Fruit fly (Drosophila melanogaster) whole organism, embryonic: ENCODE results near the gene ATPsyngamma.

Experiments used
- Adf1 ChIP-seq: fragments of 200-800 bp; sonication (Bioruptor generic); IDR thresholded peaks from 2 replicates; pipeline ENCODE4 v1.3.6; 2022; ENCODE audit warnings: missing biosample characterization, missing genetic modification characterization
- BtbVII ChIP-seq: fragments of 200-800 bp; sonication (Bioruptor generic); optimal IDR thresholded peaks from 3 replicates; lab custom pipeline; 2017; ENCODE audit warnings: missing biosample characterization, mild to moderate bottlenecking, missing genetic modification characterization
- Bteb2 ChIP-seq: fragments of 200-800 bp; sonication (Bioruptor generic); optimal IDR thresholded peaks from 2 replicates; lab custom pipeline; 2016; ENCODE audit warnings: missing biosample characterization, missing genetic modification characterization
- CG10147 ChIP-seq: fragments of 200-800 bp; sonication (Bioruptor generic); optimal IDR thresholded peaks from 2 replicates; lab custom pipeline; 2019; ENCODE audit warnings: missing biosample characterization, mild to moderate bottlenecking, missing genetic modification characterization, moderate library complexity
- CG1024 ChIP-seq: fragments of 200-800 bp; sonication (Bioruptor generic); IDR thresholded peaks from 2 replicates; pipeline ENCODE4 v1.3.6; 2022; ENCODE audit warnings: missing biosample characterization, missing genetic modification characterization
- CG10366 ChIP-seq: fragments of 200-800 bp; sonication (Bioruptor generic); IDR thresholded peaks from 2 replicates; pipeline ENCODE4 v1.3.6; 2022; ENCODE audit warnings: missing biosample characterization, missing genetic modification characterization
- CG10959 ChIP-seq: fragments of 200-800 bp; sonication (Bioruptor generic); IDR thresholded peaks from 2 replicates; pipeline ENCODE4 v1.3.6; 2022; ENCODE audit warnings: missing biosample characterization, missing genetic modification characterization
- CG11085 ChIP-seq: fragments of 200-800 bp; sonication (Bioruptor generic); IDR thresholded peaks from 2 replicates; pipeline ENCODE4 v1.3.6; 2022; ENCODE audit warnings: missing biosample characterization, missing genetic modification characterization
- CG11247 ChIP-seq: fragments of 200-800 bp; sonication (Bioruptor generic); IDR thresholded peaks from 2 replicates; pipeline ENCODE4 v1.3.6; 2022; ENCODE audit warnings: missing biosample characterization, missing genetic modification characterization
- CG13296 ChIP-seq: fragments of 200-800 bp; sonication (Bioruptor generic); optimal IDR thresholded peaks from 3 replicates; lab custom pipeline; 2018; ENCODE audit warnings: missing biosample characterization, mild to moderate bottlenecking, missing genetic modification characterization
- CG14014 ChIP-seq: fragments of 200-800 bp; sonication (Bioruptor generic); IDR thresholded peaks from 2 replicates; pipeline ENCODE4 v1.3.6; 2022; ENCODE audit warnings: missing biosample characterization, missing genetic modification characterization
- CG17361 ChIP-seq: fragments of 200-800 bp; sonication (Bioruptor generic); IDR thresholded peaks from 3 replicates; pipeline ENCODE4 v1.3.6; 2022; ENCODE audit warnings: missing biosample characterization, missing genetic modification characterization
- CG18262 ChIP-seq: fragments of 200-800 bp; optimal IDR thresholded peaks from 3 replicates; lab custom pipeline; 2019; ENCODE audit warnings: missing biosample characterization, mild to moderate bottlenecking, missing genetic modification characterization, moderate library complexity
- CG30403 ChIP-seq: fragments of 200-800 bp; sonication (Bioruptor generic); optimal IDR thresholded peaks from 3 replicates; lab custom pipeline; 2016; ENCODE audit warnings: missing biosample characterization, missing genetic modification characterization
- CG34376 ChIP-seq: fragments of 200-800 bp; sonication (Bioruptor generic); optimal IDR thresholded peaks from 2 replicates; lab custom pipeline; 2018; ENCODE audit warnings: missing biosample characterization, mild to moderate bottlenecking, missing genetic modification characterization
- CG6254 ChIP-seq: fragments of 200-800 bp; sonication (Bioruptor generic); optimal IDR thresholded peaks from 3 replicates; lab custom pipeline; 2017; ENCODE audit warnings: mild to moderate bottlenecking, missing biosample characterization, missing genetic modification reagents, missing genetic modification characterization
- CG6683 ChIP-seq: fragments of 200-800 bp; sonication (Bioruptor generic); optimal IDR thresholded peaks from 2 replicates; lab custom pipeline; 2017; ENCODE audit warnings: missing biosample characterization, mild to moderate bottlenecking, missing genetic modification characterization, missing genetic modification reagents
- CG6791 ChIP-seq: fragments of 200-800 bp; sonication (Bioruptor generic); IDR thresholded peaks from 3 replicates; pipeline ENCODE4 v1.3.6; 2022; ENCODE audit warnings: missing biosample characterization, missing genetic modification characterization; ENCODE audit not compliant: partially characterized antibody
- CG7372 ChIP-seq: fragments of 200-800 bp; sonication (Bioruptor generic); IDR thresholded peaks from 2 replicates; pipeline ENCODE4 v1.3.6; 2022; ENCODE audit warnings: missing biosample characterization, missing genetic modification characterization
- CG8290 ChIP-seq, 3 experiments: fragments of 200-800 bp; sonication (Bioruptor generic); optimal IDR thresholded peaks; 2 replicates each; lab custom pipeline; 2016 to 2019; ENCODE audit warnings: missing biosample characterization in 3 of 3, missing genetic modification characterization in 3 of 3, mild to moderate bottlenecking in 2 of 3, moderate library complexity in 1 of 3
- CG8359 ChIP-seq: fragments of 200-800 bp; sonication (Bioruptor generic); optimal IDR thresholded peaks from 2 replicates; lab custom pipeline; 2017; ENCODE audit warnings: missing biosample characterization, mild to moderate bottlenecking, missing genetic modification characterization, borderline replicate concordance
- CG8388 ChIP-seq: fragments of 200-800 bp; sonication (Bioruptor generic); optimal IDR thresholded peaks from 2 replicates; lab custom pipeline; 2019; ENCODE audit warnings: missing biosample characterization, mild to moderate bottlenecking, missing genetic modification characterization, moderate library complexity
- Drgx ChIP-seq: fragments of 200-800 bp; sonication (Bioruptor generic); IDR thresholded peaks from 2 replicates; pipeline ENCODE4 v1.3.6; 2022; ENCODE audit warnings: missing biosample characterization, missing genetic modification characterization
- E2f1 ChIP-seq: fragments of 200-800 bp; sonication (Bioruptor generic); IDR thresholded peaks from 2 replicates; pipeline ENCODE4 v1.3.6; 2022; ENCODE audit warnings: missing biosample characterization, missing genetic modification characterization
- Hand ChIP-seq: fragments of 200-800 bp; sonication (Bioruptor generic); optimal IDR thresholded peaks from 2 replicates; lab custom pipeline; 2017; ENCODE audit warnings: mild to moderate bottlenecking, missing biosample characterization, missing genetic modification reagents, missing genetic modification characterization
- Lim3 ChIP-seq: fragments of 200-800 bp; sonication (Bioruptor generic); IDR thresholded peaks from 2 replicates; pipeline ENCODE4 v1.3.6; 2022; ENCODE audit warnings: missing biosample characterization, missing genetic modification characterization
- Meics ChIP-seq: fragments of 200-800 bp; sonication (Bioruptor generic); optimal IDR thresholded peaks from 2 replicates; lab custom pipeline; 2017; ENCODE audit warnings: missing biosample characterization, mild to moderate bottlenecking, missing genetic modification characterization
- Mes4 ChIP-seq: fragments of 200-800 bp; sonication (Bioruptor generic); optimal IDR thresholded peaks from 2 replicates; lab custom pipeline; 2016; ENCODE audit warnings: missing biosample characterization, missing genetic modification characterization
- Nf-YB ChIP-seq: fragments of 200-800 bp; sonication (Bioruptor generic); optimal IDR thresholded peaks from 3 replicates; lab custom pipeline; 2019; ENCODE audit warnings: missing biosample characterization, mild to moderate bottlenecking, missing genetic modification characterization, moderate library complexity
- NfI ChIP-seq: fragments of 200-800 bp; sonication (Bioruptor generic); optimal IDR thresholded peaks from 3 replicates; lab custom pipeline; 2018; ENCODE audit warnings: missing biosample characterization, mild to moderate bottlenecking, missing genetic modification characterization, moderate library complexity
- Scr ChIP-seq: fragments of 200-800 bp; sonication (Bioruptor generic); IDR thresholded peaks from 2 replicates; pipeline ENCODE4 v1.3.6; 2022; ENCODE audit warnings: missing biosample characterization, missing genetic modification characterization; ENCODE audit not compliant: partially characterized antibody
- Six4 ChIP-seq: fragments of 200-800 bp; sonication (Bioruptor generic); optimal IDR thresholded peaks from 2 replicates; lab custom pipeline; 2016; ENCODE audit warnings: missing biosample characterization, missing genetic modification characterization
- Stat92E ChIP-seq, 3 experiments: fragments of >200 bp in 2 of 3; fragments of 200-800 bp in 1 of 3; sonication (Bioruptor generic) in 1 of 3; optimal IDR thresholded peaks; 2 replicates each; lab custom pipeline; 2017 to 2019; ENCODE audit warnings: missing biosample characterization in 3 of 3, missing genetic modification characterization in 3 of 3, mild to moderate bottlenecking in 1 of 3, moderate library complexity in 1 of 3
- Usf ChIP-seq: fragments of 200-800 bp; sonication (Bioruptor generic); optimal IDR thresholded peaks from 2 replicates; lab custom pipeline; 2017; ENCODE audit warnings: missing genotype, missing biosample characterization, missing genetic modification characterization
- ase ChIP-seq: fragments of 200-800 bp; sonication (Bioruptor generic); IDR thresholded peaks from 3 replicates; pipeline ENCODE4 v1.3.6; 2022; ENCODE audit warnings: missing biosample characterization, missing genetic modification characterization
- crol ChIP-seq: fragments of 200-800 bp; sonication (Bioruptor generic); IDR thresholded peaks from 2 replicates; pipeline ENCODE4 v1.3.6; 2022; ENCODE audit warnings: missing biosample characterization, missing genetic modification characterization
- cwo ChIP-seq: fragments of 200-800 bp; sonication (Bioruptor generic); optimal IDR thresholded peaks from 3 replicates; lab custom pipeline; 2017; ENCODE audit warnings: missing biosample characterization, missing genetic modification characterization, mild to moderate bottlenecking, moderate library complexity, missing genetic modification reagents
- ems ChIP-seq: fragments of 200-800 bp; sonication (Bioruptor generic); optimal IDR thresholded peaks from 3 replicates; lab custom pipeline; 2016; ENCODE audit warnings: missing biosample characterization, missing genetic modification characterization
- en ChIP-seq: fragments of 200-800 bp; sonication (Bioruptor generic); optimal IDR thresholded peaks from 2 replicates; lab custom pipeline; 2016; ENCODE audit warnings: missing biosample characterization, missing genetic modification characterization
- fd96Cb ChIP-seq: fragments of 200-800 bp; sonication (Bioruptor generic); optimal IDR thresholded peaks from 2 replicates; lab custom pipeline; 2018; ENCODE audit warnings: missing biosample characterization, mild to moderate bottlenecking, missing genetic modification characterization, moderate library complexity
- fu2 ChIP-seq: fragments of 200-800 bp; sonication (Bioruptor generic); optimal IDR thresholded peaks from 2 replicates; lab custom pipeline; 2016; ENCODE audit warnings: missing biosample characterization, missing genetic modification characterization
- her ChIP-seq: fragments of 200-800 bp; sonication (Bioruptor generic); optimal IDR thresholded peaks from 2 replicates; lab custom pipeline; 2016; ENCODE audit warnings: missing biosample characterization, missing genetic modification characterization
- jumu ChIP-seq: fragments of 200-800 bp; sonication (Bioruptor generic); optimal IDR thresholded peaks from 3 replicates; lab custom pipeline; 2016; ENCODE audit warnings: missing biosample characterization, missing genetic modification characterization
- kni ChIP-seq: fragments of 200-800 bp; sonication (Bioruptor generic); optimal IDR thresholded peaks from 3 replicates; lab custom pipeline; 2017; ENCODE audit warnings: mild to moderate bottlenecking, missing biosample characterization, missing genetic modification reagents, missing genetic modification characterization
- mam ChIP-seq: fragments of 200-800 bp; sonication (Bioruptor generic); optimal IDR thresholded peaks from 3 replicates; lab custom pipeline; 2016; ENCODE audit warnings: missing biosample characterization, missing genetic modification characterization
- odd ChIP-seq: fragments of 200-800 bp; sonication (Bioruptor generic); optimal IDR thresholded peaks from 2 replicates; lab custom pipeline; 2017; ENCODE audit warnings: missing biosample characterization, mild to moderate bottlenecking, missing genetic modification characterization
- scrt ChIP-seq: fragments of 200-800 bp; sonication (Bioruptor generic); optimal IDR thresholded peaks from 2 replicates; lab custom pipeline; 2018; ENCODE audit warnings: missing biosample characterization, mild to moderate bottlenecking, missing genetic modification characterization, moderate library complexity
- sr ChIP-seq: fragments of 200-800 bp; sonication (Bioruptor generic); IDR thresholded peaks from 3 replicates; pipeline ENCODE4 v1.3.6; 2022; ENCODE audit warnings: missing biosample characterization, missing genetic modification characterization
- ssp ChIP-seq: fragments of 200-800 bp; sonication (Bioruptor generic); IDR thresholded peaks from 2 replicates; pipeline ENCODE4 v1.3.6; 2022; ENCODE audit warnings: missing biosample characterization, missing genetic modification characterization
- tna ChIP-seq: fragments of 200-800 bp; sonication (Bioruptor generic); IDR thresholded peaks from 2 replicates; pipeline ENCODE4 v1.3.6; 2022; ENCODE audit warnings: missing biosample characterization, missing genetic modification characterization; ENCODE audit not compliant: partially characterized antibody
- wor ChIP-seq: fragments of 200-800 bp; sonication (Bioruptor generic); IDR thresholded peaks from 2 replicates; pipeline ENCODE4 v1.3.6; 2022; ENCODE audit warnings: missing biosample characterization, missing genetic modification characterization

The ATPsyngamma gene

DNA sequence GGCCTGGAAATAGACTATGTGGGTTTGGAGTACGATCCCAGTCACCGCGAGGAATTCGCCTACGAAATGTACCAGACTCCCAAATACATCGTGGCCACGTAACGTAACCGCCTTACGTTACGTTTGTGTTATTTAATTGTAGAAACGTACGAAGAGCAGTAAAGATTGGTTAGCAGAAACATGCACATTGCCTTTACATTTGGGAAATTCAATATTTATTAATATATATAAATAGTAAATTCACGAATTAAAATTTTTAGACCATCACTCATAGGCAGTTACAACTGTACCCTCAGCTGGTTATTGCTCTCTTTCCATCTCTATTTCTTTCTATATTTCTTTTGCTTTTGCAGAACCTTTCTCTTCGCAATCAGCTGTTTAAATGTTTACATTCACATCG is 11.1 kb downstream of the ATPsyngamma start, which contains the start of gene Gnpnat (continued):
- TF ChIP-seq kni (GFP tag; lab: Kevin White, UChicago) (no peak), CG18262 (tag; lab: Kevin White, UChicago) (peak; percentile 50), Usf (GFP tag; lab: Kevin White, UChicago) (no peak), CG10959 (GFP tag; lab: Robert Waterston, UW) (no peak), CG10366 (GFP tag; lab: Robert Waterston, UW) (no peak), Bteb2 (no peak), crol (GFP tag; lab: Robert Waterston, UW) (no peak), CG13296 (GFP tag; lab: Kevin White, UChicago) (peak; percentile 50), Scr (GFP tag; lab: Robert Waterston, UW) (no peak), CG11247 (GFP tag; lab: Robert Waterston, UW) (no peak), ems (no peak), CG1024 (GFP tag; lab: Robert Waterston, UW) (no peak), CG8388 (GFP tag; lab: Kevin White, UChicago) (peak; percentile 59), CG17361 (GFP tag; lab: Robert Waterston, UW) (no peak), CG6791 (no peak), odd (GFP tag; lab: Kevin White, UChicago) (peak; percentile 39), fu2 (no peak), cwo (GFP tag; lab: Kevin White, UChicago) (peak; percentile 36), E2f1 (GFP tag; lab: Robert Waterston, UW) (no peak), CG8359 (GFP tag; lab: Kevin White, UChicago) (no peak), Mes4 (GFP tag; lab: Kevin White, UChicago) (no peak), CG6683 (peak; percentile 15), Meics (GFP tag; lab: Kevin White, UChicago) (peak; percentile 73), CG7372 (GFP tag; lab: Robert Waterston, UW) (no peak), Stat92E (GFP tag; optimal IDR thresholded peaks at IDR 0.05; lab: Kevin White, UChicago) (no peak), mam (no peak), her (GFP tag; lab: Kevin White, UChicago) (no peak), CG30403 (GFP tag; lab: Kevin White, UChicago) (peak; percentile 64), fd96Cb (peak; percentile 38), BtbVII (peak; percentile 50), Drgx (GFP tag; lab: Robert Waterston, UW) (no peak), Nf-YB (GFP tag; lab: Kevin White, UChicago) (peak; percentile 8), CG34376 (GFP tag; lab: Kevin White, UChicago) (no peak), Six4 (peak; percentile 55), ase (GFP tag; lab: Robert Waterston, UW) (no peak), Lim3 (GFP tag; lab: Robert Waterston, UW) (no peak), Hand (GFP tag; lab: Kevin White, UChicago) (peak; percentile 38), wor (no peak), tna (GFP tag; lab: Robert Waterston, UW) (no peak), CG6254 (GFP tag; lab: Kevin White, UChicago) (peak; percentile 57), sr (GFP tag; lab: Robert Waterston, UW) (no peak), CG10147 (GFP tag; lab: Kevin White, UChicago) (peak; percentile 41), NfI (peak; percentile 48), scrt (GFP tag; lab: Kevin White, UChicago) (peak; percentile 26), ssp (GFP tag; lab: Robert Waterston, UW) (no peak), jumu (peak; percentile 12), CG14014 (no peak), en (no peak), CG8290 (GFP tag; optimal IDR thresholded peaks at IDR 0.05; lab: Kevin White, UChicago) (no peak), CG8290 (tag; optimal IDR thresholded peaks at IDR 0.05; lab: Kevin White, UChicago) (no peak), Adf1 (GFP tag; lab: Robert Waterston, UW) (no peak), CG11085 (GFP tag; lab: Robert Waterston, UW) (no peak)
